Worm (Caenorhabditis elegans) whole organism, late embryonic: ENCODE data around the gene bli-6.

Experiments used
- ceh-14 ChIP-seq: sonication (generic microtip); optimal IDR thresholded peaks from 2 replicates; lab custom pipeline; 2016; ENCODE audit warnings: missing genotype, missing genetic modification characterization, missing compliant biosample characterization
- ceh-22 ChIP-seq: sonication (generic microtip); optimal IDR thresholded peaks from 2 replicates; lab custom pipeline; 2017; ENCODE audit warnings: missing biosample characterization, missing genetic modification characterization
- ceh-48 ChIP-seq: sonication (generic microtip); optimal IDR thresholded peaks from 2 replicates; lab custom pipeline; 2016; ENCODE audit warnings: missing genetic modification characterization, inconsistent platforms, missing compliant biosample characterization
- ceh-9 ChIP-seq: sonication (generic microtip); optimal IDR thresholded peaks from 2 replicates; lab custom pipeline; 2016; ENCODE audit warnings: mild to moderate bottlenecking, missing genetic modification characterization, inconsistent platforms, missing compliant biosample characterization
- ets-4 ChIP-seq: sonication (generic microtip); optimal IDR thresholded peaks from 2 replicates; lab custom pipeline; 2016; ENCODE audit warnings: missing genetic modification characterization, missing compliant biosample characterization
- fkh-10 ChIP-seq: fragments of 150-350 bp; optimal IDR thresholded peaks from 2 replicates; lab custom pipeline; 2014; ENCODE audit warnings: missing biosample characterization, missing genetic modification reagents, missing genetic modification characterization
- pha-4 ChIP-seq: fragments of 150-350 bp; optimal IDR thresholded peaks from 2 replicates; lab custom pipeline; 2018; ENCODE audit warnings: missing biosample characterization, missing genetic modification reagents, missing genetic modification characterization

- TF ChIP-seq ceh-9 (tag; lab: Kevin White, UChicago) (no peak), ceh-14 (tag; lab: Kevin White, UChicago) (no peak), ceh-22 (tag; lab: Kevin White, UChicago) (no peak), ceh-48 (tag; lab: Kevin White, UChicago) (no peak), fkh-10 (GFP tag; lab: Kevin White, UChicago) (no peak), ets-4 (tag; lab: Kevin White, UChicago) (no peak), pha-4 (tag; lab: Kevin White, UChicago) (no peak)
These were observed 11.8 kb upstream of the bli-6 start, which contains the start of gene Y73B6BL.270 for ce11 chrIV:6365045-6365444.
